Worm (Caenorhabditis elegans): ENCODE results near the gene col-168.

ce11 chrX:6369717-6370116, 43.5 kb downstream of the col-168 start, which contains the start of gene C03B1.2:
- no peak for TF ChIP-seq hnd-1 (tag; optimal IDR thresholded peaks at IDR 0.05)
- TF ChIP-seq ama-1 (optimal IDR thresholded peaks at IDR 0.05): no peak
- no peak for TF ChIP-seq tbx-11 (GFP tag; IDR thresholded peaks at IDR 0.05)
- no peak for TF ChIP-seq hmbx-1 (tag; optimal IDR thresholded peaks at IDR 0.05)

Data from whole organism, early embryonic.